Fruit fly (Drosophila melanogaster): ENCODE results near the gene Mst36Fa.

The Mst36Fa gene

DNA sequence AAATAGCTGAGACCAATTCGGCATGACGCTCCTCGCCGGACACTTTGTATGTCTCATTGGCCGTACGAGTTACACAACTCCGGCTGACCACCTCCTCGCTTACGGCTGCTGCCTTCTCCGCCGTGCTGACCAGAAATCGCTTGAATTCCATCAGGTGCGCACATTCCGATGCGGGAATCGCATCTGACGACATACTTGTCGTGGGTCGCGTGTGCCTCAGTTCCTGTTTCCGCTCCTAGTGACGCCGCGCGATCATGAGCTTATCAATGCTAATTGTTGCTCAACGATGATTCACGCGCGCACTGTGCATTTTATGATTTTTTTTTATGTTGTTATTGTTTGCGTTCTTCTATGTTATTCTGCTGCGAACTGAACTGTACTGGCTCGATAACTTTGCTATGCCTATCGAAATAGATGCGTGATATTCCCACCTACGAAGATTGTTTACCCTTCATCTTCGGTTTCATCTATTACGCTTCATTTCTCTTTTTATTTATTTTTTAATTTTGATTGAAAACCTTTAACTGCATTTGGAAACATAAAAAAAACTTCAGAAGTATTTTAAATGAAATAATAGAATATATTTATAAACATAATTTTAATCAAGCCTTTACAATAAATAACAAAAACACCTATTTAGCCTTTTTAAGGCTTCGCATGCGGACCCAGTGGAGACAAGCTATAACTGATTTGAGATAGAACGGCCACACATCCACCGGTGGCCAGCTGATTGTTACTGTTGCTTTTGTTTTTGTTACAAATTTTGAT lies 26.1 kb upstream of the Mst36Fa start, which contains the start of the genes CG10376 and CG10343 (continued):
- TF ChIP-seq CG11456 (GFP tag; IDR thresholded peaks at IDR 0.05) (peak; percentile 76; the same call in 2 of the 3 replicates), CG2678 (tag; optimal IDR thresholded peaks at IDR 0.05) (peak; percentile 94), zfh1 (GFP tag; IDR thresholded peaks at IDR 0.05) (peak; percentile 76), crol (GFP tag; IDR thresholded peaks at IDR 0.05) (no peak), esg (GFP tag; conservative IDR thresholded peaks at IDR 0.05) (peak; percentile 85), odd (GFP tag; optimal IDR thresholded peaks at IDR 0.05) (peak; percentile 59), bowl (GFP tag; IDR thresholded peaks at IDR 0.05) (peak; percentile 59; the same call in 1 of the 2 replicates), Hr39 (optimal IDR thresholded peaks at IDR 0.05) (no peak), psq (GFP tag; optimal IDR thresholded peaks at IDR 0.05) (peak; percentile 86), tll (GFP tag; optimal IDR thresholded peaks at IDR 0.05) (peak in 1 of 2 experiments; percentile 58), maf-S (GFP tag; optimal IDR thresholded peaks at IDR 0.05) (no peak), sob (GFP tag; IDR thresholded peaks at IDR 0.05) (peak; percentile 89), pum (GFP tag; optimal IDR thresholded peaks at IDR 0.05) (peak; percentile 65), Nf-YA (GFP tag; IDR thresholded peaks at IDR 0.05) (no peak), gsb-n (tag; optimal IDR thresholded peaks at IDR 0.05) (peak; percentile 90), CG2199 (GFP tag; IDR thresholded peaks at IDR 0.05) (no peak), CG11247 (GFP tag; IDR thresholded peaks at IDR 0.05) (peak; percentile 79), onecut (GFP tag; IDR thresholded peaks at IDR 0.05) (peak; percentile 52), Hr3 (GFP tag; optimal IDR thresholded peaks at IDR 0.05) (peak; percentile 94), CG16815 (GFP tag; optimal IDR thresholded peaks at IDR 0.05) (peak; percentile 91), salm (tag; optimal IDR thresholded peaks at IDR 0.05) (peak; percentile 70), Jarid2 (GFP tag; optimal IDR thresholded peaks at IDR 0.05) (peak; percentile 29), CG11398 (GFP tag; optimal IDR thresholded peaks at IDR 0.05) (peak; percentile 11), lmd (GFP tag; IDR thresholded peaks at IDR 0.05) (peak; percentile 92), H2.0 (GFP tag; IDR thresholded peaks at IDR 0.05) (peak; percentile 77), CG10147 (GFP tag; optimal IDR thresholded peaks at IDR 0.05) (peak; percentile 90)

DNA sequence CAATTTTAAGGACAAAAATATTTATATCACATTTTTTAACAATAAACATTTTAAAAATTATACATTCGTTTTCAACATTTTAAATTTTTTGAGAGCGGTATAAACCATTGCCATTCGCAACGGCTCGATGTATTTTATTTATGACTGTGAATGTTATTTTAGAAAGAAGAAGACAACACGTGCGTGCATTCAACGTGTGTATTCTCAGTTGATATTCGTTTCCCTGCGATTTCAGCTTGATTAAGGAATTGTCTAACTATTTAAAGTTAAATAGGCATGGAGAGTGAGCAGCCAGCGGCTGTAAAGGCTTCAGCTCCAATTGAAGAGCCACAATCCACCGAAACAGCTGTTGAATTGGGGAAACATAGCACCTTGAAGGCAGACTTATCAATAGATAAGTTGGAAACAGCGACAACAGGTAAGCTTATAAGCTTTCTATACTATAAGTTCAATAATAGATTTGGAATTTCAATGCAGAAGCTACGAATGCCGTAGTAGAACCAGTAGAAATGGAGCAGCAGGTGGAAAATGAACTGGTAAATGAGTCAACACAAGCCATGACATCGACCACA lies 21.8 kb upstream of the Mst36Fa start, which contains the start of gene CG10341:
Gene CG10341 (plus strand): TSS at position 156 of the 572 bp plus-strand sequence.
- TF ChIP-seq Med (GFP tag), result peak; percentile 22
- no peak for TF ChIP-seq Ada2b (GFP tag; IDR thresholded peaks at IDR 0.05)
- TF ChIP-seq CG17385 (GFP tag; optimal IDR thresholded peaks at IDR 0.05), result peak; percentile 98
- no peak for TF ChIP-seq CG3838 (GFP tag; optimal IDR thresholded peaks at IDR 0.05)
- peak; percentile 3 for TF ChIP-seq gfzf (GFP tag; optimal IDR thresholded peaks at IDR 0.05)
- TF ChIP-seq dm (GFP tag; optimal IDR thresholded peaks at IDR 0.05), result peak; percentile 95
- no peak for TF ChIP-seq CG42726 (GFP tag; IDR thresholded peaks at IDR 0.05; ENCODE audit: partially characterized antibody)
- TF ChIP-seq lbe (GFP tag; optimal IDR thresholded peaks at IDR 0.05), result peak; percentile 20
- peak in 1 of 2 experiments; percentile 74 for TF ChIP-seq crp (GFP tag; optimal IDR thresholded peaks at IDR 0.05)
- peak; percentile 86 for TF ChIP-seq Dp (GFP tag; optimal IDR thresholded peaks at IDR 0.05)
- TF ChIP-seq CG14710 (tag; optimal IDR thresholded peaks at IDR 0.05), result peak; percentile 16
- peak; percentile 25 for TF ChIP-seq BEAF-32 (GFP tag; optimal IDR thresholded peaks at IDR 0.05)
- TF ChIP-seq cwo (GFP tag; optimal IDR thresholded peaks at IDR 0.05), result peak; percentile 98
- TF ChIP-seq Ets97D (GFP tag; optimal IDR thresholded peaks at IDR 0.05), result peak; percentile 16
- TF ChIP-seq MBD-R2 (GFP tag; IDR thresholded peaks at IDR 0.05), result peak; percentile 73
- TF ChIP-seq PHDP (tag; optimal IDR thresholded peaks at IDR 0.05), result no peak
- peak; percentile 49 for TF ChIP-seq pzg (GFP tag; optimal IDR thresholded peaks at IDR 0.05)
- TF ChIP-seq grau (tag; optimal IDR thresholded peaks at IDR 0.05), result peak; percentile 7
- TF ChIP-seq E2f2 (GFP tag; IDR thresholded peaks at IDR 0.05), result peak; percentile 88
- TF ChIP-seq pb (GFP tag; optimal IDR thresholded peaks at IDR 0.05), result no peak
- TF ChIP-seq CG15514 (GFP tag; optimal IDR thresholded peaks at IDR 0.05), result peak; percentile 43
- no peak for TF ChIP-seq salm (tag; optimal IDR thresholded peaks at IDR 0.05)
- TF ChIP-seq CG34422 (GFP tag; IDR thresholded peaks at IDR 0.05), result peak; percentile 57; the same call in 1 of the 3 replicates
- TF ChIP-seq CG14860 (GFP tag; IDR thresholded peaks at IDR 0.05; ENCODE audit: partially characterized antibody), result no peak

Data from whole organism, embryonic.